Worm (Caenorhabditis elegans): ENCODE results near the gene W06F12.3.

W06F12.3 gene

DNA sequence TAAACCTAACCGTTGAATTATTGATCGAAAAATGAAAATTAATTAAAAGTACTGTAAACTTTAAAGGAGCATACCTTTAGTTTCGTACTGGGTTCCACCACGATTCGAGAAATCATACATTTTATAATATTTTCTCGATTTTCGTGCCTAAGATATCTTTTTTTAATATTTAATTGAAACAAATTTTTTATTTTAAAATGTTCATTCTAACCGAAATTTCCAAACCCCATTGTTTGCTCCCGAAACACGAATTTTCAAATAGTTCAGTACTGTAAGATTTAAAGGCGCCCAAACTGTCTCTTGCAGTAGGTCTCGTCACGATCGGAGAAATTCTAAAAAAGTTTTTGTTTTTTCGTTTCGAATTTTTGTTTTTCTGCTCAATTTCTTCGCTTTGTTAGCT, 19.9 kb upstream of the W06F12.3 start:
- TF ChIP-seq ztf-11 (tag; optimal IDR thresholded peaks at IDR 0.05) (no peak), nhr-12 (tag; optimal IDR thresholded peaks at IDR 0.05) (no peak)

DNA sequence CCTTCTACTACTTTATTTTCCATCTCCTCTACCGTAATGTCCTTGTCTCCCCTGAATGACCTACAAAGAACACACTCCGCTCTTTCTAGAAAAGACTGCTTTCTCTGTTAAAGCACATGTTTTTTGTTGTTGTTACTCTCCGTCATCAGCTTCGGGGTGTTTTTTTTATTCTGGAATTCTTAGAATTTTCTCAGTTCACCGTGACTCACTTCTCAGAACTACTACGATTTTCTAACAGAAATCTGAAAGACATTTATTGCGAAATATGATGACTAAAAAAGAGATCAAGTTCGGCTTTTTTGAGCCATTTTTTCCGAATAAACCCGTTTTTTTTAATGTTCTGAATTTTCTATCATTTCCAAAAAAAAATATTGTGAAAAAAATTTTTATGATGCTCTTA, 18.6 kb upstream of the W06F12.3 start:
- TF ChIP-seq nhr-28 (tag; optimal IDR thresholded peaks at IDR 0.05) (no peak), pha-4 (tag; optimal IDR thresholded peaks at IDR 0.05) (no peak), unc-39 (tag; optimal IDR thresholded peaks at IDR 0.05) (no peak), ceh-39 (tag; optimal IDR thresholded peaks at IDR 0.05) (no peak), lin-13 (tag; optimal IDR thresholded peaks at IDR 0.05) (no peak), lin-32 (GFP tag; optimal IDR thresholded peaks at IDR 0.05) (no peak), ceh-83 (GFP tag; optimal IDR thresholded peaks at IDR 0.05) (no peak), nhr-12 (tag; optimal IDR thresholded peaks at IDR 0.05) (no peak), nhr-76 (tag; optimal IDR thresholded peaks at IDR 0.05) (no peak), tbx-8 (GFP tag; optimal IDR thresholded peaks at IDR 0.05) (no peak), mls-2 (tag; optimal IDR thresholded peaks at IDR 0.05) (no peak)

DNA sequence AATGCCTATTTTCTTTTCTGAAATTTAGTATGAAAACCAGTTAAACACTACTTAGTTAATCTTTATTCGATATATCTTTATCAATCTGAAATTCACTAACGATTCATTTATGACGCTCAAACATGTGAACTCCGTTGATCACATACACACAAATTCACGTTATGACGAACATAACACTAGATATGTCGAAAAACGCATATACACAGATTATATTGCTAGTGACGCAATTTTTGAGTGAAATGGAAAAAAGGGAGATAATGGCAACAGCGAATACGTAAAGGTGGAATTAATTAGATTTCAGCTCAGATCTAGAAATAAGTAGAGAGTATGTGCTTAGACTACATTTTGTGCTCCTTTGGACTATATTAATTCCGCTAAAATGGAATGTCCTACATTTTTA, 18.0 kb upstream of the W06F12.3 start:
- TF ChIP-seq tbx-8 (GFP tag; optimal IDR thresholded peaks at IDR 0.05), result no peak
- TF ChIP-seq sem-2 (GFP tag; optimal IDR thresholded peaks at IDR 0.05), result no peak
- no peak for TF ChIP-seq cnd-1 (tag; optimal IDR thresholded peaks at IDR 0.05)
- TF ChIP-seq lin-32 (GFP tag; optimal IDR thresholded peaks at IDR 0.05), result no peak
- TF ChIP-seq lin-13 (tag; optimal IDR thresholded peaks at IDR 0.05), result no peak
- no peak for TF ChIP-seq unc-62 (GFP tag; optimal IDR thresholded peaks at IDR 0.05)
- TF ChIP-seq nhr-28 (tag; optimal IDR thresholded peaks at IDR 0.05), result no peak
- TF ChIP-seq flh-1 (GFP tag; optimal IDR thresholded peaks at IDR 0.05), result no peak
- TF ChIP-seq drap-1 (GFP tag; optimal IDR thresholded peaks at IDR 0.05), result no peak

ce11 chrIII:13717505-13717904, 17.3 kb upstream of the W06F12.3 start:
- TF ChIP-seq mls-2 (tag; optimal IDR thresholded peaks at IDR 0.05), result peak; percentile 73
- TF ChIP-seq nhr-2 (tag; optimal IDR thresholded peaks at IDR 0.05), result peak; percentile 74
- no peak for TF ChIP-seq mab-5 (tag; optimal IDR thresholded peaks at IDR 0.05)
- TF ChIP-seq M03D4.4 (tag; optimal IDR thresholded peaks at IDR 0.05), result peak; percentile 53
- no peak for TF ChIP-seq nhr-237 (tag; optimal IDR thresholded peaks at IDR 0.05)
- TF ChIP-seq sptf-1 (tag; optimal IDR thresholded peaks at IDR 0.05), result peak; percentile 17
- TF ChIP-seq blmp-1 (tag; optimal IDR thresholded peaks at IDR 0.05), result no peak
- peak; percentile 34 for TF ChIP-seq lsy-2 (tag; optimal IDR thresholded peaks at IDR 0.05)
- TF ChIP-seq snpc-4 (tag; optimal IDR thresholded peaks at IDR 0.05), result no peak
- TF ChIP-seq lin-13 (tag; optimal IDR thresholded peaks at IDR 0.05), result peak; percentile 56
- TF ChIP-seq ceh-83 (GFP tag; optimal IDR thresholded peaks at IDR 0.05), result no peak
- peak; percentile 5 for TF ChIP-seq ztf-11 (tag; optimal IDR thresholded peaks at IDR 0.05)
- peak; percentile 53 for TF ChIP-seq cnd-1 (tag; optimal IDR thresholded peaks at IDR 0.05)
- peak; percentile 24 for TF ChIP-seq flh-1 (GFP tag; optimal IDR thresholded peaks at IDR 0.05)
- TF ChIP-seq pha-4 (tag; optimal IDR thresholded peaks at IDR 0.05), result peak; percentile 55
- peak; percentile 8 for TF ChIP-seq mep-1 (tag; optimal IDR thresholded peaks at IDR 0.05)
- peak; percentile 99 for TF ChIP-seq unc-120 (tag; optimal IDR thresholded peaks at IDR 0.05; ENCODE audit: poor library complexity, severe bottlenecking)
- TF ChIP-seq elt-1 (tag; optimal IDR thresholded peaks at IDR 0.05; ENCODE audit: borderline replicate concordance, insufficient read depth), result no peak
- TF ChIP-seq unc-39 (tag; optimal IDR thresholded peaks at IDR 0.05), result no peak
- TF ChIP-seq nhr-28 (tag; optimal IDR thresholded peaks at IDR 0.05), result no peak
- peak; percentile 32 for TF ChIP-seq hlh-1 (tag; optimal IDR thresholded peaks at IDR 0.05)
- peak; percentile 10 for TF ChIP-seq lin-32 (GFP tag; optimal IDR thresholded peaks at IDR 0.05)
- peak; percentile 30 for TF ChIP-seq unc-62 (GFP tag; optimal IDR thresholded peaks at IDR 0.05)
- TF ChIP-seq ces-1 (GFP tag; optimal IDR thresholded peaks at IDR 0.05), result peak; percentile 55
- peak; percentile 69 for TF ChIP-seq drap-1 (GFP tag; optimal IDR thresholded peaks at IDR 0.05)
- no peak for TF ChIP-seq nhr-12 (tag; optimal IDR thresholded peaks at IDR 0.05)
- TF ChIP-seq ham-2 (GFP tag; optimal IDR thresholded peaks at IDR 0.05), result peak; percentile 84

DNA sequence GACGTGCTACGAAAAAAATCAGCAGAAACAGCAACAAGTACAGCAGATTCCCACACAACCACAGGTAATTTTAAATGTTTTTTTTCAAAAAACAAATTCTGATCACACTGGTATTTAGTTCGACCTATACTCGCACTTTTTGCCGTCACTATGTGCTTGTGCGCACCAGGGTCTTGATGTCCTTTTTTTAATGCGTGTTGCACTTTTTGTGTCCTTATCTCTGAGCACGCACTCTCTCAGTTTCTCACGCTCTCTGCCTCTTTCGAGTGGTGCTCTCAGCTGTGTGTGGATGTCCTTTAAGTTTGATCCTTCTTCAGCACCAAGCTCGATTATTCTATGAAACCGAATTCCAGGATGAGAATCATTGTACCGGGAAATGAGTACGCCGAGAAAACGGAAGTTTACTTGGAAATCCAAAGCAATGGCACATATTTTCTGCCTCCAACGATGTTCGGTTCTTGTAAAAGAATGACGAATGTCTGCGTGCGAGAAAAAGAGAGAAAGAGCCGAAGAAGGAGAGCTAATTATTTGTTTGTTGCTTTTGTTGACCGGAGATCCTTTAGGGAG, 16.3 kb upstream of the W06F12.3 start:
- no peak for TF ChIP-seq cnd-1 (tag; optimal IDR thresholded peaks at IDR 0.05)
- peak; percentile 1 for TF ChIP-seq pha-4 (tag; optimal IDR thresholded peaks at IDR 0.05)

All from whole organism, mixed stage, embryonic.